Worm (Caenorhabditis elegans) whole organism, midembryonic: ENCODE measurements around the gene F25B5.3.

Experiments
- T22C8.4 ChIP-seq: fragments of 200-800 bp; sonication (Bioruptor generic); IDR thresholded peaks from 2 replicates; pipeline ENCODE4 v1.3.6; 2022; ENCODE audit warnings: missing genetic modification characterization, missing compliant biosample characterization
- cog-1 ChIP-seq: sonication (generic microtip); optimal IDR thresholded peaks from 2 replicates; lab custom pipeline; 2016; ENCODE audit warnings: missing genetic modification characterization, missing compliant biosample characterization
- flt-1 ChIP-seq: fragments of 200-800 bp; sonication (Bioruptor generic); IDR thresholded peaks from 2 replicates; pipeline ENCODE4 v1.3.6; 2022; ENCODE audit warnings: missing genetic modification characterization, missing compliant biosample characterization
- klf-2 ChIP-seq: fragments of 200-800 bp; sonication (Bioruptor generic); conservative IDR thresholded peaks from 2 replicates; pipeline ENCODE4 v1.3.6; 2022; ENCODE audit warnings: missing genetic modification reagents, missing genetic modification characterization, missing compliant biosample characterization
- med-1 ChIP-seq: sonication (generic microtip); optimal IDR thresholded peaks from 2 replicates; lab custom pipeline; 2017; ENCODE audit warnings: missing genetic modification characterization, mild to moderate bottlenecking, missing compliant biosample characterization, antibody characterized with exemption, missing genetic modification reagents; ENCODE audit not compliant: insufficient read depth
- ref-1 ChIP-seq: fragments of 200-800 bp; sonication (Bioruptor generic); conservative IDR thresholded peaks from 2 replicates; pipeline ENCODE4 v1.3.6; 2022; ENCODE audit warnings: missing genetic modification reagents, missing genetic modification characterization, missing compliant biosample characterization
- tab-1 ChIP-seq: fragments of 200-800 bp; sonication (Bioruptor generic); IDR thresholded peaks from 2 replicates; pipeline ENCODE4 v1.3.6; 2022; ENCODE audit warnings: missing genetic modification characterization, missing compliant biosample characterization
- ztf-23 ChIP-seq: fragments of 200-800 bp; sonication (Bioruptor generic); IDR thresholded peaks from 2 replicates; pipeline ENCODE4 v1.3.6; 2022; ENCODE audit warnings: missing genetic modification reagents, missing genetic modification characterization, missing compliant biosample characterization

- TF ChIP-seq tab-1 (GFP tag; lab: Robert Waterston, UW) (no peak), med-1 (no peak), flt-1 (GFP tag; lab: Robert Waterston, UW) (no peak), T22C8.4 (GFP tag; lab: Robert Waterston, UW) (no peak), ref-1 (GFP tag; lab: Robert Waterston, UW) (no peak), ztf-23 (GFP tag; lab: Robert Waterston, UW) (no peak), cog-1 (tag; lab: Kevin White, UChicago) (no peak), klf-2 (GFP tag; lab: Robert Waterston, UW) (no peak)
Measured at ce11 chrIII:5990090-5990489, 41.4 kb downstream of the F25B5.3 start.
